Worm (Caenorhabditis elegans) whole organism, L2 larva: ENCODE results near the gene nlp-33.
"Not testable (repeated sequence)": the region's sequence is repeated elsewhere in the genome, so short reads cannot be mapped to it uniquely, and the experiment has no call there.

Experiments used
- C34F6.9 ChIP-seq: fragments of 150-350 bp; optimal IDR thresholded peaks from 2 replicates; lab custom pipeline; 2014; ENCODE audit warnings: missing biosample characterization, missing genetic modification characterization
- F13H6.1 ChIP-seq: sonication (generic microtip); optimal IDR thresholded peaks from 2 replicates; lab custom pipeline; 2016; ENCODE audit warnings: missing genetic modification characterization, missing compliant biosample characterization
- R02D3.7 ChIP-seq: fragments of 150-350 bp; optimal IDR thresholded peaks from 2 replicates; lab custom pipeline; 2014; ENCODE audit warnings: missing biosample characterization, missing genetic modification characterization
- Y55F3AM.14 ChIP-seq: fragments of 200-800 bp; sonication (Bioruptor generic); optimal IDR thresholded peaks from 2 replicates; lab custom pipeline; 2018; ENCODE audit warnings: mild to moderate bottlenecking, missing genetic modification characterization, missing compliant biosample characterization
- ZK546.5 ChIP-seq: sonication (generic microtip); optimal IDR thresholded peaks from 2 replicates; lab custom pipeline; 2017; ENCODE audit warnings: missing biosample characterization, missing genetic modification characterization
- aly-2 ChIP-seq: fragments of 150-350 bp; optimal IDR thresholded peaks from 2 replicates; lab custom pipeline; 2014; ENCODE audit warnings: missing biosample characterization, missing genetic modification characterization
- ama-1 ChIP-seq: fragments of 150-350 bp; optimal IDR thresholded peaks from 2 replicates; lab custom pipeline; 2018; ENCODE audit warnings: inconsistent platforms
- blmp-1 ChIP-seq: sonication (generic microtip); optimal IDR thresholded peaks from 2 replicates; lab custom pipeline; 2017; ENCODE audit warnings: missing genetic modification characterization, mild to moderate bottlenecking, missing compliant biosample characterization, antibody characterized with exemption, moderate library complexity; ENCODE audit not compliant: insufficient read depth
- ceh-16 ChIP-seq: fragments of 150-350 bp; optimal IDR thresholded peaks from 2 replicates; lab custom pipeline; 2014; ENCODE audit warnings: missing biosample characterization, missing genetic modification characterization
- ceh-82 ChIP-seq: fragments of 150-350 bp; optimal IDR thresholded peaks from 2 replicates; lab custom pipeline; 2014; ENCODE audit warnings: missing biosample characterization, missing genetic modification characterization
- crh-2 ChIP-seq: sonication (generic microtip); optimal IDR thresholded peaks from 2 replicates; lab custom pipeline; 2017; ENCODE audit warnings: missing biosample characterization, missing genetic modification characterization
- egl-27 ChIP-seq: sonication (generic microtip); optimal IDR thresholded peaks from 3 replicates; lab custom pipeline; 2017; ENCODE audit warnings: missing biosample characterization, missing genetic modification reagents, missing genetic modification characterization
- elt-1 ChIP-seq: fragments of 150-350 bp; optimal IDR thresholded peaks from 2 replicates; lab custom pipeline; 2014; ENCODE audit warnings: missing biosample characterization, missing genetic modification characterization
- elt-3 ChIP-seq: sonication (generic microtip); optimal IDR thresholded peaks from 2 replicates; lab custom pipeline; 2017; ENCODE audit warnings: missing biosample characterization, missing genetic modification characterization
- fos-1 ChIP-seq: fragments of 150-350 bp; optimal IDR thresholded peaks from 2 replicates; lab custom pipeline; 2014; ENCODE audit warnings: missing biosample characterization, missing genetic modification characterization
- gmeb-1 ChIP-seq: fragments of 150-350 bp; optimal IDR thresholded peaks from 2 replicates; lab custom pipeline; 2014; ENCODE audit warnings: missing biosample characterization, missing genetic modification characterization
- lin-11 ChIP-seq: fragments of 150-350 bp; sonication (generic microtip); optimal IDR thresholded peaks from 2 replicates; lab custom pipeline; 2014; ENCODE audit warnings: missing biosample characterization, missing genetic modification characterization, inconsistent platforms, mixed read lengths
- lin-13 ChIP-seq: fragments of 150-350 bp; optimal IDR thresholded peaks from 2 replicates; lab custom pipeline; 2014; ENCODE audit warnings: missing biosample characterization, missing genetic modification reagents, missing genetic modification characterization
- lin-39 ChIP-seq: fragments of 150-350 bp; optimal IDR thresholded peaks from 2 replicates; lab custom pipeline; 2014; ENCODE audit warnings: missing biosample characterization, missing genetic modification reagents, missing genetic modification characterization
- lsy-2 ChIP-seq, 2 experiments: fragments of 150-350 bp in 1 of 2; sonication (generic microtip) in 1 of 2; optimal IDR thresholded peaks; 2 replicates each; lab custom pipeline; 2014 to 2017; ENCODE audit warnings: missing biosample characterization in 2 of 2, missing genetic modification characterization in 2 of 2
- mdl-1 ChIP-seq, 2 experiments: fragments of 150-350 bp in 1 of 2; sonication (generic microtip) in 1 of 2; optimal IDR thresholded peaks; 2 replicates each; lab custom pipeline; 2017; ENCODE audit warnings: missing biosample characterization in 2 of 2, missing genetic modification characterization in 2 of 2
- nhr-10 ChIP-seq: sonication (generic microtip); optimal IDR thresholded peaks from 2 replicates; lab custom pipeline; 2017; ENCODE audit warnings: missing biosample characterization, missing genetic modification characterization
- nhr-11 ChIP-seq: fragments of 150-350 bp; optimal IDR thresholded peaks from 2 replicates; lab custom pipeline; 2014; ENCODE audit warnings: missing biosample characterization, missing genetic modification characterization
- nhr-12 ChIP-seq: fragments of 150-350 bp; optimal IDR thresholded peaks from 2 replicates; lab custom pipeline; 2014; ENCODE audit warnings: missing biosample characterization, missing genetic modification characterization
- nhr-129 ChIP-seq: fragments of 150-350 bp; optimal IDR thresholded peaks from 2 replicates; lab custom pipeline; 2014; ENCODE audit warnings: missing biosample characterization, missing genetic modification characterization
- nhr-23 ChIP-seq: fragments of 150-350 bp; optimal IDR thresholded peaks from 2 replicates; lab custom pipeline; 2014; ENCODE audit warnings: missing biosample characterization, missing genetic modification reagents, missing genetic modification characterization
- nhr-237 ChIP-seq: fragments of 150-350 bp; optimal IDR thresholded peaks from 2 replicates; lab custom pipeline; 2014; ENCODE audit warnings: missing biosample characterization, missing genetic modification characterization
- nhr-25 ChIP-seq: fragments of 150-350 bp; sonication (generic microtip); optimal IDR thresholded peaks from 3 replicates; lab custom pipeline; 2014; ENCODE audit warnings: missing biosample characterization, missing genetic modification characterization
- peb-1 ChIP-seq: fragments of 150-350 bp; optimal IDR thresholded peaks from 2 replicates; lab custom pipeline; 2014; ENCODE audit warnings: missing biosample characterization, missing genetic modification characterization
- skn-1 ChIP-seq: sonication (generic microtip); optimal IDR thresholded peaks from 2 replicates; lab custom pipeline; 2017; ENCODE audit warnings: missing biosample characterization, missing genetic modification characterization
- sma-3 ChIP-seq: sonication (generic microtip); optimal IDR thresholded peaks from 2 replicates; lab custom pipeline; 2016; ENCODE audit warnings: missing genetic modification reagents, missing genetic modification characterization, missing compliant biosample characterization
- sma-9 ChIP-seq, 2 experiments: fragments of 150-350 bp in 1 of 2; sonication (generic microtip) in 1 of 2; optimal IDR thresholded peaks; 2 replicates each; lab custom pipeline; 2014 to 2016; ENCODE audit warnings: missing genetic modification characterization in 2 of 2, mild to moderate bottlenecking in 1 of 2, missing biosample characterization in 1 of 2, missing compliant biosample characterization in 1 of 2, missing genetic modification reagents in 1 of 2, moderate library complexity in 1 of 2
- snpc-4 ChIP-seq: fragments of 150-350 bp; optimal IDR thresholded peaks from 2 replicates; lab custom pipeline; 2014; ENCODE audit warnings: missing biosample characterization, missing genetic modification characterization
- unc-39 ChIP-seq: fragments of 150-350 bp; optimal IDR thresholded peaks from 2 replicates; lab custom pipeline; 2014; ENCODE audit warnings: missing biosample characterization, missing genetic modification characterization
- unc-55 ChIP-seq: fragments of 150-350 bp; sonication (generic microtip); optimal IDR thresholded peaks from 3 replicates; lab custom pipeline; 2014; ENCODE audit warnings: missing biosample characterization, missing genetic modification reagents, missing genetic modification characterization
- zag-1 ChIP-seq: fragments of 150-350 bp; optimal IDR thresholded peaks from 2 replicates; lab custom pipeline; 2014; ENCODE audit warnings: missing biosample characterization, missing genetic modification characterization
- ztf-1 ChIP-seq: fragments of 200-800 bp; sonication (Bioruptor generic); conservative IDR thresholded peaks from 2 replicates; pipeline ENCODE4 v1.3.6; 2022; ENCODE audit warnings: missing genetic modification characterization, missing compliant biosample characterization
- ztf-11 ChIP-seq: sonication (generic microtip); optimal IDR thresholded peaks from 2 replicates; lab custom pipeline; 2017; ENCODE audit warnings: missing biosample characterization, missing genetic modification characterization

nlp-33 gene

DNA sequence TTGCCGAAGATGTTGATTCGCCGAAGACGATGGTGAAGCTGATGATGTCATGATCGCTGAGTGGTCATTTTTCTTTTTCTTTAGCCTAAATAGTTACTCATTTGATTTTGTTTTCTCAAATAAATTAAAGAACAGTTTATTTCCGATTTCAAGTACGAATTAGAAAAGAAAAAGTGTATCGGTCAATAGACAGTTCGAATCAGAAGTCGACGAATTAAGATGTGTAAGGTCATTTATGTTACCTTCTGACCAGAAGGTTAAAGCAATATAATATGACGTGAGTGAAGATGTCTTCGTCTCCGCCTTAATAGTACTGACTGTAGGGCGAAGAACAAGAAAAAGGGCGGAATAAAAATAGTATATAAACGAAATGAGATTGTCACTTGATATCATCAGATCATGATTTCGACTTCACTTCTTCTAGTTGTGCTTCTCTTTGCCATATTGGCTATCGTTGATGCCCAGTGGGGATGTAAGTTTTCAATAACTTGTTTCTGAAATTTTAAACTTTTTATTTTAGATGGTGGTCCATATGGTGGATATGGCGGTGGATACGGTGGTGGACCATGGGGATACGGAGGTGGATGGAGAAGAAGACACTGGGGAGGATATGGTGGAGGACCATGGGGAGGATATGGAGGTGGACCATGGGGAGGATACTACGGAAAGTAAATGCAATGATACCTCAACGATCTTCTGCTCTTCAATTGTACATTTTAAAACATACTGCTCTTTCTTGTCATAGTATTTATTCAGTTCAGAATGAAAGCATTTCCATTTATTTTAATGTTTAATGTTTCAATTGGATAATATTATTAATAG, at the start of gene nlp-33, which contains the start of gene T19C4.24:
Gene nlp-33, plus strand, starts transcription at position 389 of the 822 bp plus-strand sequence.
Gene T19C4.24, minus strand, starts transcription at position 51 of the 822 bp plus-strand sequence.
- TF ChIP-seq nhr-12 (tag; lab: Kevin White, UChicago) (no peak), crh-2 (tag; lab: Kevin White, UChicago) (peak; percentile 4), nhr-237 (tag; lab: Kevin White, UChicago) (no peak), nhr-25 (peak; percentile 87), sma-3 (peak; percentile 72), nhr-129 (tag; lab: Kevin White, UChicago) (no peak), nhr-11 (tag; lab: Kevin White, UChicago) (no peak), unc-39 (tag; lab: Kevin White, UChicago) (no peak), snpc-4 (tag; lab: Kevin White, UChicago) (no peak), elt-3 (tag; lab: Kevin White, UChicago) (no peak), sma-9 (GFP tag; optimal IDR thresholded peaks at IDR 0.05; lab: Kevin White, UChicago) (peak; percentile 37), sma-9 (tag; optimal IDR thresholded peaks at IDR 0.05; lab: Kevin White, UChicago) (no peak), blmp-1 (peak; percentile 28), ztf-11 (tag; lab: Kevin White, UChicago) (no peak), ama-1 (peak; percentile 94), lin-13 (GFP tag; lab: Kevin White, UChicago) (no peak), mdl-1 (tag; optimal IDR thresholded peaks at IDR 0.05; lab: Kevin White, UChicago) (no peak)

DNA sequence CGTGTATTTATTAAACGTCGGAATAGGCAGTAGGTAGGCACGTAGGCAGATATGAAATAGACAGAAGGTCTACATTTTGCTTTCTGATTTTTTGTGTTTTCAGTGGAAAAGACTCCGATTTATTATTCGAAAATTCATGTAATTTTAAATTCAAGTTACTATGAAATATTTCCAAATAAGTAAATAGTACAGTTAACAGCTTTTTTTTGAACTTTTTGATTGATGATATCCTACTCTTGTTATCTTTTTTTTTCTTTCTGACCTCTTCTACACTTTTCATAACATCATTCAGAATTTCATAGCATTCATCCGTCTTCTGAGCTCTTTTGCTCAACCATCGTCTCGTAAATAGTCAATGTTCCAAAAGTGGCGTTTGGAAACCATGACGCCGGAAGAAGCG, 48.5 kb upstream of the nlp-33 start, which contains the start of gene cdkl-1:
Gene cdkl-1, plus strand, starts transcription at position 301 of the 400 bp plus-strand sequence.
- no peak for TF ChIP-seq lin-39 (tag; lab: Kevin White, UChicago)
- TF ChIP-seq fos-1 (tag; lab: Kevin White, UChicago): no peak
- no peak for TF ChIP-seq nhr-129 (tag; lab: Kevin White, UChicago)
- TF ChIP-seq sma-3: no peak
- TF ChIP-seq elt-3 (tag; lab: Kevin White, UChicago): no peak
- no peak for TF ChIP-seq nhr-10 (tag; lab: Kevin White, UChicago)

DNA sequence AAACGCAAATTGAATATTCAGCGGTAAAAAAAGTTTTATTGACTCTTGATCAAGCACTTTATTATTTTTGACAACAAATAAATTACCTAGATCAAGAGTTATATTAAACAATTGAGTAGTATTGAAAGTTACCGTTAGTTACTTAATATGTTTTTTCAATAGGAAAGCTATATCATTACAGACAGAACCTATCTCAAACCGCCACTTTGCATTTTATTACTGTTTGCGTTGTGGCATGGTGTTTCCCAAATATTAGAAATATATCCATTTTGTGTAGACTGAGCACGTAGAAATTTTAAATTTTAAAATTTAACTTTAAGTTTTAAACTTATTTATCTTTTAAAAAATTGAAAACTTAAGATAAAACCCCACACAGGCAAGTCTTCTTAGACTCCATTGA, 42.7 kb upstream of the nlp-33 start:
- no peak for TF ChIP-seq R02D3.7 (tag; lab: Kevin White, UChicago)
- no peak for TF ChIP-seq F13H6.1 (tag; lab: Kevin White, UChicago)
- TF ChIP-seq ztf-1: no peak
- TF ChIP-seq lin-11 (tag; lab: Kevin White, UChicago): no peak
- no peak for TF ChIP-seq nhr-10 (tag; lab: Kevin White, UChicago)
- no peak for TF ChIP-seq ceh-16 (tag; lab: Kevin White, UChicago)
- TF ChIP-seq egl-27 (tag; lab: Kevin White, UChicago): no peak
- TF ChIP-seq skn-1 (tag; lab: Kevin White, UChicago): no peak
- TF ChIP-seq mdl-1 (tag; optimal IDR thresholded peaks at IDR 0.05; lab: Kevin White, UChicago): no peak
- no peak for TF ChIP-seq gmeb-1 (tag; lab: Kevin White, UChicago)
- no peak for TF ChIP-seq lin-39 (tag; lab: Kevin White, UChicago)
- no peak for TF ChIP-seq elt-3 (tag; lab: Kevin White, UChicago)
- TF ChIP-seq nhr-12 (tag; lab: Kevin White, UChicago): no peak
- no peak for TF ChIP-seq snpc-4 (tag; lab: Kevin White, UChicago)
- TF ChIP-seq, all 48 proteins: peak for 0

DNA sequence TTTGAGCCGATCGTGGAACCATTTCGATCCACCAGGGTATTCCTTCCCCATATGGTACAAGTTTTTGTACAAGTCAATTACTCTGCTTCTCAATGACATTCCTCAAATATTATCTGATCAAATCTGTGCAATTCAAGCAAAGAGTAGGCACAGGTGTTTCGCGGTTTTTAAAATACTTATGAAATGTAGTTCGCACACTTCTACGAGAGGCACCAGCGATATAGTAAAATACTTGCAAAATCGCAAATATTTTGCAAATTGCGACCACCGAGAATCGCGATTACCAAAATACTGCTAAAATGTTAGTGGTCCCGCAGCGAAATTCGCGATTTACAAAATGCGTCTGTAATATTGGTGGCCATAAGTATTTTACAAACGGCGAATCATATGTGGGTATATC, 37.5 kb upstream of the nlp-33 start, which contains the start of gene Y42A5A.5:
Gene Y42A5A.5, minus strand, starts transcription at position 101 of the 400 bp plus-strand sequence.
- TF ChIP-seq lsy-2 (tag; optimal IDR thresholded peaks at IDR 0.05; lab: Kevin White, UChicago); ztf-1; ceh-16 (tag; lab: Kevin White, UChicago): not testable (repeated sequence)

DNA sequence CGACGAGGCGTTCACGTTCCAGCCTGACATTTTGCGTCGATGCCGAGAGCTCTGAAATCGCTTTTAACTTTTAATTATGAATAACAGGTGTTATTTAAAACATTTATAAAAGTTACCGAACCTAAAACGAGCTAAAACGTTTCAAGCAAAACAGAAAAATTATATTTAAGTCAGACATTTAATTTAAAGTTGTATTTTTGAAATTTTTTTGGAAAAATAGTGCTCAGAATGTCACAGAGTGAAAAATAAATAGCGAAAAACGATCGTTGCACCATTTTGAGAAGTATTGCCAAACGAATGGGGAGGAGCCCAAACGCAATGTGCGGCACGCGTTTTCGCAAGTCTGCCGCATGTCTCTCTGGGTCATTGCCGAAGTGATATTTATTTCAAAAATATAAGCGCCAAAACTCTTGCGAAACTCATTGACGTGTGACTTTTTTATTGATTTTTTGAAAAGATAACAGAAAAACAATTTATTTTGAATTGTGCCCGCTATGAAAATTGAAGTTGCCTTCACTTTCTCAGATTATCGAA, 34.0 kb upstream of the nlp-33 start, which contains the start of gene erfa-3:
Gene erfa-3, minus strand, starts transcription at position 51 of the 534 bp plus-strand sequence.
- peak; percentile 7 for TF ChIP-seq fos-1 (tag; lab: Kevin White, UChicago)
- TF ChIP-seq nhr-23: no peak
- no peak for TF ChIP-seq lin-39 (tag; lab: Kevin White, UChicago)
- TF ChIP-seq ZK546.5 (tag; lab: Kevin White, UChicago): no peak
- TF ChIP-seq skn-1 (tag; lab: Kevin White, UChicago): no peak
- TF ChIP-seq aly-2 (tag; lab: Kevin White, UChicago): no peak
- TF ChIP-seq Y55F3AM.14: no peak
- TF ChIP-seq peb-1 (tag; lab: Kevin White, UChicago): no peak
- no peak for TF ChIP-seq nhr-12 (tag; lab: Kevin White, UChicago)
- TF ChIP-seq ztf-11 (tag; lab: Kevin White, UChicago): no peak
- TF ChIP-seq zag-1: no peak
- no peak for TF ChIP-seq ama-1
- no peak for TF ChIP-seq ceh-82 (tag; lab: Kevin White, UChicago)
- TF ChIP-seq elt-1 (tag; lab: Kevin White, UChicago): no peak
- peak; percentile 69 for TF ChIP-seq sma-3
- TF ChIP-seq ceh-16 (tag; lab: Kevin White, UChicago): no peak
- TF ChIP-seq snpc-4 (tag; lab: Kevin White, UChicago): no peak
- TF ChIP-seq nhr-129 (tag; lab: Kevin White, UChicago): peak; percentile 71
- peak; percentile 65 for TF ChIP-seq C34F6.9 (tag; lab: Kevin White, UChicago)
- peak; percentile 71 for TF ChIP-seq gmeb-1 (tag; lab: Kevin White, UChicago)
- no peak for TF ChIP-seq blmp-1
- TF ChIP-seq lsy-2 (tag; optimal IDR thresholded peaks at IDR 0.05; lab: Kevin White, UChicago): peak in 1 of 2 experiments; percentile 63
- no peak for TF ChIP-seq unc-39 (tag; lab: Kevin White, UChicago)
- TF ChIP-seq unc-55 (GFP tag; lab: Kevin White, UChicago): peak; percentile 73
- no peak for TF ChIP-seq mdl-1 (tag; optimal IDR thresholded peaks at IDR 0.05; lab: Kevin White, UChicago)
